Fruit fly (Drosophila melanogaster): ENCODE data around the gene CG32228.

DNA sequence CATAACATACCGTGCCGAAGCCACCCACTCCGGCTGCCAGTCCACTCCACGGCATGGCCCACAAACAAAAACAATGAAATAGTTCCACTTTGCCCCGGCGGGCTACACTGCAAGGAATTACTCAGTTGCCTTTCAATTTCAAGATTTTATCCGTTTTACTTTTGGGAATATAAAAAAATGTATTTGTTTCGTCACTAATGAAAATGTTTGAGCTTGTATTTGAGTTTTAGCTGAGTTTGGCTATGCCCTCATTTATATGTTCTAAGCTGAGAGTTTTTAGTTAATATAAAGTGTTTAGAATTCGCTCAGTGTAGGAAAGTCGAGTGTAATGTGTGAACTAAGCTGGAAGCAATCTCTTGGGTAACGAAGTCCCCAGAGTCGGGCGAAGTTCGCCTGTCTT lies 11.0 kb downstream of the CG32228 start:
- no peak for TF ChIP-seq cic (GFP tag; optimal IDR thresholded peaks at IDR 0.05)
- no peak for TF ChIP-seq CG5204 (GFP tag; optimal IDR thresholded peaks at IDR 0.05)
- TF ChIP-seq cnc (optimal IDR thresholded peaks at IDR 0.05) = no peak
- no peak for TF ChIP-seq CG12768 (GFP tag; optimal IDR thresholded peaks at IDR 0.05)
- no peak for TF ChIP-seq CG11617 (GFP tag; optimal IDR thresholded peaks at IDR 0.05)
- TF ChIP-seq bab1 (GFP tag; optimal IDR thresholded peaks at IDR 0.05) = no peak
- no peak for TF ChIP-seq tj (GFP tag; optimal IDR thresholded peaks at IDR 0.05)
- no peak for TF ChIP-seq toe (GFP tag; optimal IDR thresholded peaks at IDR 0.05)
- no peak for TF ChIP-seq ovo (GFP tag; optimal IDR thresholded peaks at IDR 0.05)
- TF ChIP-seq kay (GFP tag; ENCODE audit: borderline replicate concordance) = no peak
